Fruit fly (Drosophila melanogaster) whole organism, embryonic: Measurements from ENCODE around the gene dlg1.

Experiments
- Antp ChIP-seq: fragments of 200-800 bp; sonication (Bioruptor generic); optimal IDR thresholded peaks from 3 replicates; lab custom pipeline; 2016; ENCODE audit warnings: missing biosample characterization, missing genetic modification characterization
- Atf-2 ChIP-seq: fragments of 200-800 bp; sonication (Bioruptor generic); optimal IDR thresholded peaks from 2 replicates; lab custom pipeline; 2016; ENCODE audit warnings: missing biosample characterization, missing genetic modification characterization
- C15 ChIP-seq: fragments of 200-800 bp; sonication (Bioruptor generic); IDR thresholded peaks from 3 replicates; pipeline ENCODE4 v1.3.6; 2022; ENCODE audit warnings: missing biosample characterization, missing genetic modification characterization
- CG11695 ChIP-seq: fragments of 200-800 bp; sonication (Bioruptor generic); IDR thresholded peaks from 3 replicates; pipeline ENCODE4 v1.3.6; 2022; ENCODE audit warnings: missing biosample characterization, missing genetic modification characterization
- CG12219 ChIP-seq: fragments of 200-800 bp; sonication (Bioruptor generic); optimal IDR thresholded peaks from 3 replicates; lab custom pipeline; 2018; ENCODE audit warnings: missing biosample characterization, mild to moderate bottlenecking, missing genetic modification characterization
- CG14014 ChIP-seq: fragments of 200-800 bp; sonication (Bioruptor generic); IDR thresholded peaks from 2 replicates; pipeline ENCODE4 v1.3.6; 2022; ENCODE audit warnings: missing biosample characterization, missing genetic modification characterization
- CG15011 ChIP-seq: fragments of 200-800 bp; sonication (Bioruptor generic); optimal IDR thresholded peaks from 3 replicates; lab custom pipeline; 2018; ENCODE audit warnings: missing biosample characterization, mild to moderate bottlenecking, missing genetic modification characterization
- CG15073 ChIP-seq: fragments of 200-800 bp; sonication (Bioruptor generic); optimal IDR thresholded peaks from 2 replicates; lab custom pipeline; 2016; ENCODE audit warnings: missing biosample characterization, missing genetic modification characterization
- CG1792 ChIP-seq: fragments of 200-800 bp; sonication (Bioruptor generic); optimal IDR thresholded peaks from 2 replicates; lab custom pipeline; 2016; ENCODE audit warnings: missing biosample characterization, missing genetic modification characterization
- CG18599 ChIP-seq: fragments of 200-800 bp; sonication (Bioruptor generic); optimal IDR thresholded peaks from 3 replicates; lab custom pipeline; 2017; ENCODE audit warnings: missing biosample characterization, missing genetic modification characterization, mild to moderate bottlenecking, moderate library complexity, missing genetic modification reagents
- CG30431 ChIP-seq: fragments of 200-800 bp; sonication (Bioruptor generic); optimal IDR thresholded peaks from 2 replicates; lab custom pipeline; 2017; ENCODE audit warnings: missing biosample characterization, missing genetic modification characterization
- CG3163 ChIP-seq: fragments of 200-800 bp; sonication (Bioruptor generic); optimal IDR thresholded peaks from 3 replicates; lab custom pipeline; 2016; ENCODE audit warnings: missing biosample characterization, missing genetic modification characterization
- CG4424 ChIP-seq: fragments of 200-800 bp; sonication (Bioruptor generic); optimal IDR thresholded peaks from 3 replicates; lab custom pipeline; 2016; ENCODE audit warnings: missing biosample characterization, missing genetic modification characterization
- CG5245 ChIP-seq: fragments of 200-800 bp; sonication (Bioruptor generic); optimal IDR thresholded peaks from 3 replicates; lab custom pipeline; 2016; ENCODE audit warnings: missing biosample characterization, missing genetic modification characterization
- CG7963 ChIP-seq: fragments of 200-800 bp; sonication (Bioruptor generic); IDR thresholded peaks from 3 replicates; pipeline ENCODE4 v1.3.6; 2022; ENCODE audit warnings: missing biosample characterization, missing genetic modification characterization; ENCODE audit not compliant: partially characterized antibody
- CG8765 ChIP-seq: fragments of 200-800 bp; sonication (Bioruptor generic); IDR thresholded peaks from 2 replicates; pipeline ENCODE4 v1.3.6; 2022; ENCODE audit warnings: missing biosample characterization, missing genetic modification characterization
- CG8944 ChIP-seq: fragments of 200-800 bp; sonication (Bioruptor generic); optimal IDR thresholded peaks from 3 replicates; lab custom pipeline; 2016; ENCODE audit warnings: missing biosample characterization, missing genetic modification characterization
- CG9817 ChIP-seq: fragments of 200-800 bp; sonication (Bioruptor generic); optimal IDR thresholded peaks from 2 replicates; lab custom pipeline; 2018; ENCODE audit warnings: missing biosample characterization, mild to moderate bottlenecking, missing genetic modification characterization, moderate library complexity
- CkIIα-i1 ChIP-seq: fragments of 200-800 bp; sonication (Bioruptor generic); IDR thresholded peaks from 2 replicates; pipeline ENCODE4 v1.3.6; 2022; ENCODE audit warnings: missing biosample characterization, missing genetic modification characterization
- Dad ChIP-seq: fragments of 200-800 bp; sonication (Bioruptor generic); optimal IDR thresholded peaks from 3 replicates; lab custom pipeline; 2016; ENCODE audit warnings: missing biosample characterization, missing genetic modification characterization
- HHEX ChIP-seq: fragments of 200-800 bp; sonication (Bioruptor generic); optimal IDR thresholded peaks from 3 replicates; lab custom pipeline; 2017; ENCODE audit warnings: missing biosample characterization, mild to moderate bottlenecking, missing genetic modification characterization, missing genetic modification reagents
- HLH54F ChIP-seq: fragments of 200-800 bp; sonication (Bioruptor generic); optimal IDR thresholded peaks from 3 replicates; lab custom pipeline; 2016; ENCODE audit warnings: missing biosample characterization, missing genetic modification characterization
- Hr51 ChIP-seq, 2 experiments: fragments of 200-800 bp; sonication (Bioruptor generic); optimal IDR thresholded peaks; 2 replicates in 1 of 2; 3 replicates in 1 of 2; lab custom pipeline; 2016 to 2018; ENCODE audit warnings: missing biosample characterization in 2 of 2, missing genetic modification characterization in 2 of 2, mild to moderate bottlenecking in 1 of 2, moderate library complexity in 1 of 2
- Kr ChIP-seq: fragments of 200-800 bp; sonication (Bioruptor generic); optimal IDR thresholded peaks from 2 replicates; lab custom pipeline; 2017; ENCODE audit warnings: missing biosample characterization, mild to moderate bottlenecking, missing genetic modification characterization
- Lim3 ChIP-seq: fragments of 200-800 bp; sonication (Bioruptor generic); IDR thresholded peaks from 2 replicates; pipeline ENCODE4 v1.3.6; 2022; ENCODE audit warnings: missing biosample characterization, missing genetic modification characterization
- Oli ChIP-seq: fragments of 200-800 bp; sonication (Bioruptor generic); optimal IDR thresholded peaks from 2 replicates; lab custom pipeline; 2018; ENCODE audit warnings: missing biosample characterization, mild to moderate bottlenecking, missing genetic modification characterization, moderate library complexity
- bbx ChIP-seq: fragments of 200-800 bp; sonication (Bioruptor generic); IDR thresholded peaks from 2 replicates; pipeline ENCODE4 v1.3.6; 2022; ENCODE audit warnings: missing biosample characterization, missing genetic modification characterization; ENCODE audit not compliant: partially characterized antibody
- bcd ChIP-seq: fragments of 200-800 bp; sonication (Bioruptor generic); optimal IDR thresholded peaks from 2 replicates; lab custom pipeline; 2017; ENCODE audit warnings: missing biosample characterization, mild to moderate bottlenecking, missing genetic modification characterization
- bigmax ChIP-seq: fragments of 200-800 bp; sonication (Bioruptor generic); optimal IDR thresholded peaks from 2 replicates; lab custom pipeline; 2018; ENCODE audit warnings: missing biosample characterization, mild to moderate bottlenecking, missing genetic modification characterization
- cas ChIP-seq: fragments of 200-800 bp; sonication (Bioruptor generic); IDR thresholded peaks from 2 replicates; pipeline ENCODE4 v1.3.6; 2022; ENCODE audit warnings: missing biosample characterization, missing genetic modification characterization
- chn ChIP-seq: fragments of 200-800 bp; sonication (Bioruptor generic); optimal IDR thresholded peaks from 2 replicates; lab custom pipeline; 2016; ENCODE audit warnings: missing biosample characterization, missing genetic modification characterization
- crc ChIP-seq: fragments of 200-800 bp; sonication (Bioruptor generic); optimal IDR thresholded peaks from 2 replicates; lab custom pipeline; 2016; ENCODE audit warnings: missing biosample characterization, missing genetic modification characterization
- danr ChIP-seq: fragments of 200-800 bp; sonication (Bioruptor generic); IDR thresholded peaks from 2 replicates; pipeline ENCODE4 v1.3.6; 2022; ENCODE audit warnings: missing biosample characterization, missing genetic modification characterization
- dati ChIP-seq: fragments of 200-800 bp; sonication (Bioruptor generic); IDR thresholded peaks from 2 replicates; pipeline ENCODE4 v1.3.6; 2022; ENCODE audit warnings: missing biosample characterization, missing genetic modification characterization
- disco-r ChIP-seq: fragments of 200-800 bp; sonication (Bioruptor generic); optimal IDR thresholded peaks from 2 replicates; lab custom pipeline; 2016; ENCODE audit warnings: missing biosample characterization, missing genetic modification characterization
- eve ChIP-seq, 2 experiments: fragments of >200 bp; optimal IDR thresholded peaks; 2 replicates each; lab custom pipeline; 2017; ENCODE audit warnings: missing biosample characterization in 2 of 2, missing genetic modification characterization in 2 of 2
- fu2 ChIP-seq: fragments of 200-800 bp; sonication (Bioruptor generic); optimal IDR thresholded peaks from 2 replicates; lab custom pipeline; 2016; ENCODE audit warnings: missing biosample characterization, missing genetic modification characterization
- gsb ChIP-seq: fragments of 200-800 bp; sonication (Bioruptor generic); IDR thresholded peaks from 2 replicates; pipeline ENCODE4 v1.3.6; 2022; ENCODE audit warnings: missing biosample characterization, missing genetic modification characterization
- gsb-n ChIP-seq: fragments of 200-800 bp; sonication (Bioruptor generic); optimal IDR thresholded peaks from 3 replicates; lab custom pipeline; 2018; ENCODE audit warnings: missing biosample characterization, mild to moderate bottlenecking, missing genetic modification characterization
- hbn ChIP-seq: fragments of 200-800 bp; sonication (Bioruptor generic); IDR thresholded peaks from 2 replicates; pipeline ENCODE4 v1.3.6; 2022; ENCODE audit warnings: missing biosample characterization, missing genetic modification characterization; ENCODE audit not compliant: partially characterized antibody
- lola ChIP-seq, 3 experiments: fragments of >200 bp in 2 of 3; fragments of 200-800 bp in 1 of 3; sonication (Bioruptor generic) in 1 of 3; optimal IDR thresholded peaks; 2 replicates each; lab custom pipeline; 2017 to 2019; ENCODE audit warnings: missing biosample characterization in 3 of 3, missing genetic modification characterization in 3 of 3, mild to moderate bottlenecking in 1 of 3, moderate library complexity in 1 of 3
- rib ChIP-seq: fragments of 200-800 bp; sonication (Bioruptor generic); IDR thresholded peaks from 2 replicates; pipeline ENCODE4 v1.3.6; 2022; ENCODE audit warnings: missing biosample characterization, missing genetic modification characterization
- schlank ChIP-seq: fragments of 200-800 bp; sonication (Bioruptor generic); optimal IDR thresholded peaks from 2 replicates; lab custom pipeline; 2018; ENCODE audit warnings: missing biosample characterization, mild to moderate bottlenecking, missing genetic modification characterization
- sisA ChIP-seq: fragments of 200-800 bp; sonication (Bioruptor generic); IDR thresholded peaks from 2 replicates; pipeline ENCODE4 v1.3.6; 2022; ENCODE audit warnings: missing biosample characterization, missing genetic modification characterization
- tll ChIP-seq, 2 experiments: fragments of 200-800 bp in 1 of 2; fragments of >200 bp in 1 of 2; sonication (Bioruptor generic) in 1 of 2; optimal IDR thresholded peaks; 2 replicates each; lab custom pipeline; 2017 to 2019; ENCODE audit warnings: missing biosample characterization in 2 of 2, missing genetic modification characterization in 2 of 2, mild to moderate bottlenecking in 1 of 2, moderate library complexity in 1 of 2
- toy ChIP-seq: fragments of 200-800 bp; sonication (Bioruptor generic); IDR thresholded peaks from 2 replicates; pipeline ENCODE4 v1.3.6; 2022; ENCODE audit warnings: missing biosample characterization, missing genetic modification characterization
- trem ChIP-seq: fragments of 200-800 bp; optimal IDR thresholded peaks from 3 replicates; lab custom pipeline; 2019; ENCODE audit warnings: missing biosample characterization, mild to moderate bottlenecking, missing genetic modification characterization, moderate library complexity
- vvl ChIP-seq: fragments of 200-800 bp; sonication (Bioruptor generic); IDR thresholded peaks from 2 replicates; pipeline ENCODE4 v1.3.6; 2022; ENCODE audit warnings: missing biosample characterization, missing genetic modification characterization
- wdn ChIP-seq: fragments of 200-800 bp; sonication (Bioruptor generic); IDR thresholded peaks from 2 replicates; pipeline ENCODE4 v1.3.6; 2022; ENCODE audit warnings: missing biosample characterization, missing genetic modification characterization

Gene dlg1

DNA sequence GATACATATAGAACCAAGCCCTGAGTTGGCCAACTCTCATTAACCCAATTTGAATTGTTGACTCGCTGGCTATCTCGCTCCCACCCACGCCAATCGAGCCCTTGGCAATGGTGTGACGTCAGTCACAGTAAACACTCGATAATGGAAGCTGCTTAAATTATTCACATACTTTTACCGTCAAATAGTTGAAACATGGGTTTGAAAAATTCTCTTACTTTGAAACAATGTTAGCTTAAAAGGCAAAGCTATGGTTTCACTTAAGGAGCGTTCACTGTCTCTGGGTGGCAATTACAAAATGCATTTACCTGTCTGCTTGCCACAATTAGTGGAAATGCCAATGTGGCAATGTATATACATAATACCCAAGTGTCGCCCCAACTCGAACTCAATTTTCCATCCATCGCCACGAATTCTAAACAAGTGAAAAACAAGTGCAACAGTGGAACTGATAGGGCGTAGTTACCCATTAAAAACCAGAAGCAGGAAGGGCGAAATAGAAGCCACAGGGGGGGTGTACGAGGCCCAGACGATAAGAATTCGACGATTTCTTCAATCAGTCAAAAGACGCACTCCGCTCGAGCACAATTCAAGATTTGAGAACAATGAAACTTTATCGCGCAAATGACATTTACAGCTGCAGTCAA, 80.1 kb downstream of the dlg1 start (continued):
- peak; percentile 83 for TF ChIP-seq Dad (GFP tag; lab: Kevin White, UChicago)
- TF ChIP-seq HHEX (GFP tag; lab: Kevin White, UChicago), result peak; percentile 78
- TF ChIP-seq Oli, result peak; percentile 89
- TF ChIP-seq danr (GFP tag; lab: Robert Waterston, UW), result peak; percentile 79
- TF ChIP-seq CG3163 (GFP tag; lab: Kevin White, UChicago), result peak; percentile 64
- TF ChIP-seq tll (GFP tag; optimal IDR thresholded peaks at IDR 0.05; lab: Kevin White, UChicago), result peak; percentile 5 to 37
- peak; percentile 83 for TF ChIP-seq HLH54F
- no peak for TF ChIP-seq bigmax (GFP tag; lab: Kevin White, UChicago)
- peak; percentile 74 for TF ChIP-seq CG8765 (GFP tag; lab: Robert Waterston, UW)
- peak in 1 of 2 experiments; percentile 92 for TF ChIP-seq eve (GFP tag; optimal IDR thresholded peaks at IDR 0.05; lab: Kevin White, UChicago)
- no peak for TF ChIP-seq Kr (GFP tag; lab: Kevin White, UChicago)
- TF ChIP-seq trem, result peak; percentile 52
- peak; percentile 83 for TF ChIP-seq bcd (GFP tag; lab: Kevin White, UChicago)
- peak; percentile 89 for TF ChIP-seq CG14014
- peak; percentile 81 for TF ChIP-seq CG8944
- peak; percentile 74 for TF ChIP-seq CG5245 (GFP tag; lab: Kevin White, UChicago)
- TF ChIP-seq lola (GFP tag; optimal IDR thresholded peaks at IDR 0.05; lab: Kevin White, UChicago), result peak in 1 of 3 experiments; percentile 64
- TF ChIP-seq CG11695 (GFP tag; lab: Robert Waterston, UW), result peak; percentile 87
- no peak for TF ChIP-seq CG7963 (GFP tag; lab: Robert Waterston, UW)
- peak; percentile 60 for TF ChIP-seq crc (GFP tag; lab: Kevin White, UChicago)
- TF ChIP-seq toy, result peak; percentile 66; the same call in 1 of the 2 replicates
- TF ChIP-seq CG1792 (GFP tag; lab: Kevin White, UChicago), result peak; percentile 84
- TF ChIP-seq CG18599 (GFP tag; lab: Kevin White, UChicago), result peak; percentile 92
- peak; percentile 70; the same call in 1 of the 2 replicates for TF ChIP-seq rib (GFP tag; lab: Robert Waterston, UW)
- peak; percentile 83 for TF ChIP-seq fu2 (GFP tag; lab: Kevin White, UChicago)
- TF ChIP-seq Hr51 (GFP tag; optimal IDR thresholded peaks at IDR 0.05; lab: Kevin White, UChicago), result peak; percentile 69 to 88
- peak; percentile 93 for TF ChIP-seq vvl (GFP tag; lab: Robert Waterston, UW)
- peak; percentile 68 for TF ChIP-seq gsb-n (tag; lab: Kevin White, UChicago)
- TF ChIP-seq cas (GFP tag; lab: Robert Waterston, UW), result peak; percentile 53; the same call in 1 of the 2 replicates
- peak; percentile 68 for TF ChIP-seq dati (GFP tag; lab: Robert Waterston, UW)
- peak; percentile 90 for TF ChIP-seq Antp (GFP tag; lab: Kevin White, UChicago)
- TF ChIP-seq CkIIα-i1, result 0 out of 2 replicates have a peak, but pooled peaks have one; percentile 41
- TF ChIP-seq schlank, result peak; percentile 78
- peak; percentile 73 for TF ChIP-seq Atf-2 (GFP tag; lab: Kevin White, UChicago)
- TF ChIP-seq CG15011 (GFP tag; lab: Kevin White, UChicago), result peak; percentile 60
- TF ChIP-seq Lim3 (GFP tag; lab: Robert Waterston, UW), result peak; percentile 57; the same call in 1 of the 2 replicates
- no peak for TF ChIP-seq bbx
- no peak for TF ChIP-seq hbn
- peak; percentile 89 for TF ChIP-seq CG9817 (tag; lab: Kevin White, UChicago)
- peak; percentile 47 for TF ChIP-seq disco-r
- TF ChIP-seq CG4424 (GFP tag; lab: Kevin White, UChicago), result peak; percentile 75
- peak; percentile 77 for TF ChIP-seq gsb (GFP tag; lab: Robert Waterston, UW)
- 0 out of 3 replicates have a peak, but pooled peaks have one; percentile 38 for TF ChIP-seq C15 (GFP tag; lab: Robert Waterston, UW)
- TF ChIP-seq wdn (GFP tag; lab: Robert Waterston, UW), result peak; percentile 68
- peak; percentile 72 for TF ChIP-seq CG30431
- TF ChIP-seq chn (GFP tag; lab: Kevin White, UChicago), result peak; percentile 71
- TF ChIP-seq CG12219, result peak; percentile 90
- peak; percentile 88 for TF ChIP-seq sisA (GFP tag; lab: Robert Waterston, UW)
- no peak for TF ChIP-seq CG15073 (GFP tag; lab: Kevin White, UChicago)
